Worm (Caenorhabditis elegans): ENCODE data around the gene ZK1098.9.
A peak's percentile ranks its signal among the peaks of the same experiment; 100 is the strongest.

Gene ZK1098.9

ce11 chrIII:9542816-9543215 is 1.4 kb upstream of the ZK1098.9 start, which contains the start of gene eif-2Balpha:
eif-2Balpha (plus strand) TSS chrIII:9543119.
- no peak for TF ChIP-seq ets-7 (tag; optimal IDR thresholded peaks at IDR 0.05)

- TF ChIP-seq ceh-13 (GFP tag; optimal IDR thresholded peaks at IDR 0.05): no peak
- no peak for TF ChIP-seq F13C5.2 (tag; optimal IDR thresholded peaks at IDR 0.05)
- TF ChIP-seq pes-1 (GFP tag; IDR thresholded peaks at IDR 0.05): no peak
- no peak for TF ChIP-seq hnd-1 (tag; optimal IDR thresholded peaks at IDR 0.05)
- TF ChIP-seq hmbx-1 (tag; optimal IDR thresholded peaks at IDR 0.05): no peak
- TF ChIP-seq ama-1 (optimal IDR thresholded peaks at IDR 0.05): no peak
- no peak for TF ChIP-seq tbx-37 (GFP tag; conservative IDR thresholded peaks at IDR 0.05)
- TF ChIP-seq ceh-36 (tag; optimal IDR thresholded peaks at IDR 0.05): no peak
- TF ChIP-seq ets-7 (tag; optimal IDR thresholded peaks at IDR 0.05): no peak
- TF ChIP-seq B0310.2 (tag; optimal IDR thresholded peaks at IDR 0.05): no peak
- no peak for TF ChIP-seq scrt-1 (GFP tag; IDR thresholded peaks at IDR 0.05)
- TF ChIP-seq aly-1 (tag; optimal IDR thresholded peaks at IDR 0.05): no peak
- TF ChIP-seq hmg-4 (GFP tag; optimal IDR thresholded peaks at IDR 0.05): no peak
- no peak for TF ChIP-seq tbx-11 (GFP tag; IDR thresholded peaks at IDR 0.05)
Measured at ce11 chrIII:9544820-9545219, 595 bp downstream of the ZK1098.9 start, which contains the start of gene ZK1098.12. ZK1098.12 (plus strand) TSS chrIII:9545120.

ce11 chrIII:9546016-9546659 is 1.9 kb downstream of the ZK1098.9 start, which contains the start of gene unc-16:
unc-16 (plus strand) TSS chrIII:9546258.
- TF ChIP-seq pes-1 (GFP tag; IDR thresholded peaks at IDR 0.05): 0 out of 2 replicates have a peak, but pooled peaks have one; percentile 17
- TF ChIP-seq F13C5.2 (tag; optimal IDR thresholded peaks at IDR 0.05): peak; percentile 72
- TF ChIP-seq hmg-4 (GFP tag; optimal IDR thresholded peaks at IDR 0.05): peak; percentile 19
- TF ChIP-seq ceh-13 (GFP tag; optimal IDR thresholded peaks at IDR 0.05): no peak

DNA sequence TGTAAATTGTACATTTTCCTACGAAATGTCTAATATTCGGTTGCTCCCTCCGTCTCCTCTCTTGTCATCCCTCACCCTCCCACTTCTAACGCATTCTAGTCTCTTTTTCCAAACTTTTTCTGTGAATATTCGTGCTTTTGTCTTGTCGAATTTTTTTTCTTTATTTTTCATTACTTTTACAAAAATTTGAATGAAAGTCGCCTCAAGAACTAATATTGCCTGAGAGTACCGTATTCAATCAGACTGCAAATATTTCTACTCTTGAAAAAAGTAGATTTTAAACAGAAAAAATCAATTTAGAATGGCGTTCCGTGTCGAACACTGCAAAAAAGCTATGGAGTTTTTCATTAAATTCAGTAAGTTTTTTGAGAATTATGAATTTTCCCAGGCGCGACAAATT is 12.1 kb downstream of the ZK1098.9 start, which contains the start of gene ZK1098.11:
Gene ZK1098.11 (plus strand): TSS at position 301 of the 400 bp plus-strand sequence.
- TF ChIP-seq sea-1 (GFP tag; conservative IDR thresholded peaks at IDR 0.05): no peak
- TF ChIP-seq ceh-13 (GFP tag; optimal IDR thresholded peaks at IDR 0.05): no peak
- no peak for TF ChIP-seq aly-1 (tag; optimal IDR thresholded peaks at IDR 0.05)
- TF ChIP-seq B0310.2 (tag; optimal IDR thresholded peaks at IDR 0.05): no peak

DNA sequence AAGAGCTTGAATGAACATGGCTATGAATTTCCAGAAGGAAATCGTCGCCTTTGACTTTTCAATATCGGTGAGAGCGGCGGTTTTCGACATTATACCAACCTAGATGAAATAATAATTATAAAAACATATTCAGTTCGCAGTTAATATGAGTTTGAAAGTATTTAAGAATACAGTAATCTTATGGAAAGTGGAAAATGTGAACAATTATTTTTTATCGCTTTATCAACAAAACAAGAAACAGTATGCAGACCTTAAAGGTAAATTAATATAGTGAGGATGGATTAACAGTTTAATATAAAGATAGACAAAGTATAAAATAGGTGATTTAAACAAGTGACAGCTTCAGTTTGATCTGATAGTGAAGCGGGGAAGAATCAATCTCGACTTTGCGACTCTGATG is 14.2 kb downstream of the ZK1098.9 start, which contains the start of gene C48B4.6:
Gene C48B4.6 (minus strand): TSS at position 101 of the 400 bp plus-strand sequence.
- no peak for TF ChIP-seq sea-1 (GFP tag; conservative IDR thresholded peaks at IDR 0.05)
- TF ChIP-seq B0310.2 (tag; optimal IDR thresholded peaks at IDR 0.05): no peak
- no peak for TF ChIP-seq flt-1 (GFP tag; IDR thresholded peaks at IDR 0.05)
- no peak for TF ChIP-seq F13C5.2 (tag; optimal IDR thresholded peaks at IDR 0.05)
- no peak for TF ChIP-seq pes-1 (GFP tag; IDR thresholded peaks at IDR 0.05)
- TF ChIP-seq ceh-36 (tag; optimal IDR thresholded peaks at IDR 0.05): no peak
- no peak for TF ChIP-seq hmbx-1 (tag; optimal IDR thresholded peaks at IDR 0.05)
- no peak for TF ChIP-seq aly-1 (tag; optimal IDR thresholded peaks at IDR 0.05)
- no peak for TF ChIP-seq scrt-1 (GFP tag; IDR thresholded peaks at IDR 0.05)
- no peak for TF ChIP-seq ama-1 (optimal IDR thresholded peaks at IDR 0.05)
- no peak for TF ChIP-seq hnd-1 (tag; optimal IDR thresholded peaks at IDR 0.05)
- no peak for TF ChIP-seq tbx-37 (GFP tag; conservative IDR thresholded peaks at IDR 0.05)
- no peak for TF ChIP-seq hmg-4 (GFP tag; optimal IDR thresholded peaks at IDR 0.05)
- TF ChIP-seq tbx-11 (GFP tag; IDR thresholded peaks at IDR 0.05): no peak
- no peak for TF ChIP-seq ceh-13 (GFP tag; optimal IDR thresholded peaks at IDR 0.05)
- TF ChIP-seq tra-4 (tag; optimal IDR thresholded peaks at IDR 0.05): no peak
- no peak for TF ChIP-seq ets-7 (tag; optimal IDR thresholded peaks at IDR 0.05)

ce11 chrIII:9559381-9559881 is 15.2 kb downstream of the ZK1098.9 start, which contains the start of gene C48B4.7:
C48B4.7 (minus strand) TSS chrIII:9559431.
- no peak for TF ChIP-seq aly-1 (tag; optimal IDR thresholded peaks at IDR 0.05)
- no peak for TF ChIP-seq ets-7 (tag; optimal IDR thresholded peaks at IDR 0.05)

DNA sequence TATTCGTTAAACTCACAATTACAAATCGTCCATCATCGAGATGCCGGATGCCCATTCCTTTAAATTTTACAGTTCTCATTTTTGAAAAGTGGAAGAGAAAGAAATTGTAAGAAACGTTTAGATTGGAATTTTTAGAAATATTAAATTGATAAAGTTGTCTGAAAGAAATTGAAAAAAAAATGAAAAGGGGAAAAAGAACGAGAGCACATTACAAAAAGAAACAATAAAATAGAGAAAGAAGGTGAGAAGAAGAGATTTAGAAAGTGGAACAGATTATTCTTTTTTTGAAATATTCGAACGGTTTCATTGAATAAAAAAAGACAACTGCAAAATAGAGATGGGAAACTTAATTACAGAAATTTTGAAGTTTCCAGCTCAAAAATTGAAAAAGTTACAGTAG is 16.9 kb downstream of the ZK1098.9 start, which contains the start of gene C48B4.8:
Gene C48B4.8 (minus strand): TSS at position 101 of the 400 bp plus-strand sequence.
- TF ChIP-seq hnd-1 (tag; optimal IDR thresholded peaks at IDR 0.05) (no peak), tbx-37 (GFP tag; conservative IDR thresholded peaks at IDR 0.05) (no peak), hmg-4 (GFP tag; optimal IDR thresholded peaks at IDR 0.05) (no peak), hmbx-1 (tag; optimal IDR thresholded peaks at IDR 0.05) (no peak), tra-4 (tag; optimal IDR thresholded peaks at IDR 0.05) (no peak), tbx-11 (GFP tag; IDR thresholded peaks at IDR 0.05) (no peak), aly-1 (tag; optimal IDR thresholded peaks at IDR 0.05) (no peak), flt-1 (GFP tag; IDR thresholded peaks at IDR 0.05) (no peak)

DNA sequence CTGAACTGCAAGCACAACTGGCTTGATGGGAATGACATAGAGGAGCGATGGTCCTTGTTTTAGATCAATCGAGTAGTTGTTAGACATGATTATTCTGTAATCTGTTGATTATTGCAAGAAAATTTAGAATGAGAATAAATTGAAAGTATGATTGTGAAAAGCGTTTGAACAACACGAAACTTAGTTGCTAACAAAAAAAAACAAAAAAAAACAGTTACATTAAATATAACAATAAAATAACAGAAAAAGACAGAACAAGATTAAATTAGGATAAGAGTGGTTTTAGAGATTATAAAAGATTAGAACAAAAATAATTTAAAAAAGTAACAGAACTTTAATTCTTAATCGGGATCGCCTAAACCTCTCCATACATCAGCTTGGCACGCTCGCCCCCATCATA is 19.0 kb downstream of the ZK1098.9 start, which contains the start of gene C48B4.9:
Gene C48B4.9 (minus strand): TSS at position 101 of the 400 bp plus-strand sequence.
- no peak for TF ChIP-seq pes-1 (GFP tag; IDR thresholded peaks at IDR 0.05)
- no peak for TF ChIP-seq aly-1 (tag; optimal IDR thresholded peaks at IDR 0.05)
- no peak for TF ChIP-seq tbx-37 (GFP tag; conservative IDR thresholded peaks at IDR 0.05)
- TF ChIP-seq tbx-11 (GFP tag; IDR thresholded peaks at IDR 0.05): no peak
- no peak for TF ChIP-seq ets-7 (tag; optimal IDR thresholded peaks at IDR 0.05)
- no peak for TF ChIP-seq F13C5.2 (tag; optimal IDR thresholded peaks at IDR 0.05)
- TF ChIP-seq ceh-36 (tag; optimal IDR thresholded peaks at IDR 0.05): no peak
- no peak for TF ChIP-seq hmbx-1 (tag; optimal IDR thresholded peaks at IDR 0.05)
- no peak for TF ChIP-seq sea-1 (GFP tag; conservative IDR thresholded peaks at IDR 0.05)

Data from whole organism, early embryonic.